Fruit fly (Drosophila melanogaster) whole organism, embryonic: ENCODE data around the gene CG9682.

Experiments used
- odd ChIP-seq: fragments of 200-800 bp; sonication (Bioruptor generic); optimal IDR thresholded peaks from 2 replicates; lab custom pipeline; 2017; ENCODE audit warnings: missing biosample characterization, mild to moderate bottlenecking, missing genetic modification characterization
- row ChIP-seq: fragments of 200-800 bp; sonication (Bioruptor generic); IDR thresholded peaks from 3 replicates; pipeline ENCODE4 v1.3.6; 2022; ENCODE audit warnings: missing biosample characterization, missing genetic modification characterization
- scrt ChIP-seq: fragments of 200-800 bp; sonication (Bioruptor generic); optimal IDR thresholded peaks from 2 replicates; lab custom pipeline; 2018; ENCODE audit warnings: missing biosample characterization, mild to moderate bottlenecking, missing genetic modification characterization, moderate library complexity
- ssp ChIP-seq: fragments of 200-800 bp; sonication (Bioruptor generic); IDR thresholded peaks from 2 replicates; pipeline ENCODE4 v1.3.6; 2022; ENCODE audit warnings: missing biosample characterization, missing genetic modification characterization

dm6 chr3R:30283940-30284339 is 33.2 kb downstream of the CG9682 start:
- TF ChIP-seq row (GFP tag; lab: Robert Waterston, UW) = peak; percentile 39; the same call in 1 of the 3 replicates
- TF ChIP-seq ssp (GFP tag; lab: Robert Waterston, UW) = no peak
- TF ChIP-seq scrt (GFP tag; lab: Kevin White, UChicago) = no peak
- no peak for TF ChIP-seq odd
